Worm (Caenorhabditis elegans) whole organism, L2 larva: ENCODE results near the gene dnj-5.

Source experiments
- ama-1 ChIP-seq: fragments of 150-350 bp; optimal IDR thresholded peaks from 2 replicates; lab custom pipeline; 2018; ENCODE audit warnings: inconsistent platforms
- lin-13 ChIP-seq: fragments of 150-350 bp; optimal IDR thresholded peaks from 2 replicates; lab custom pipeline; 2014; ENCODE audit warnings: missing biosample characterization, missing genetic modification reagents, missing genetic modification characterization
- nhr-77 ChIP-seq: fragments of 150-350 bp; optimal IDR thresholded peaks from 2 replicates; lab custom pipeline; 2014; ENCODE audit warnings: missing biosample characterization, missing genetic modification characterization

DNA sequence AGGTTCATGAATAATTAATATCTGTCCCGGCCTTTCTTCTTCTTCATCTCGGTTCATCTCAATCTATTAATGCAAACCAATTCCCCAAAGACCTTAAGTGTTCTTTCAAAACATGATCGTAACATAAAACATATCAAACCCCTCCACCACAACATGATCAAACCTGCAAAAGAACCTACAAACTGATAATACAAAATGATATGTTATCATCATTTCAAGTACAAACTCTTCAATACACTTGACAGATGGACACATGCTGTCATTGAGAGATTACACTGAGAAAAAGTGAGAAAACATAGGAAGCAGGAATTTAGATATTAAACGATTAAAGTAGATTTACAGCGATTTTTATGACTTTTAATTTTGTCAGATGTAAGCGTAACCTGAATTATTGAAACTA lies 33.6 kb downstream of the dnj-5 start:
- no peak for TF ChIP-seq ama-1 (lab: Kevin White, UChicago)
- TF ChIP-seq lin-13 (GFP tag; lab: Kevin White, UChicago): no peak
- TF ChIP-seq nhr-77 (tag; lab: Kevin White, UChicago): no peak
